Worm (Caenorhabditis elegans) whole organism, midembryonic: ENCODE measurements around the gene hmg-1.2.

Source experiments
- T22C8.4 ChIP-seq: fragments of 200-800 bp; sonication (Bioruptor generic); IDR thresholded peaks from 2 replicates; pipeline ENCODE4 v1.3.6; 2022; ENCODE audit warnings: missing genetic modification characterization, missing compliant biosample characterization
- cog-1 ChIP-seq: sonication (generic microtip); optimal IDR thresholded peaks from 2 replicates; lab custom pipeline; 2016; ENCODE audit warnings: missing genetic modification characterization, missing compliant biosample characterization
- flt-1 ChIP-seq: fragments of 200-800 bp; sonication (Bioruptor generic); IDR thresholded peaks from 2 replicates; pipeline ENCODE4 v1.3.6; 2022; ENCODE audit warnings: missing genetic modification characterization, missing compliant biosample characterization
- klf-2 ChIP-seq: fragments of 200-800 bp; sonication (Bioruptor generic); conservative IDR thresholded peaks from 2 replicates; pipeline ENCODE4 v1.3.6; 2022; ENCODE audit warnings: missing genetic modification reagents, missing genetic modification characterization, missing compliant biosample characterization
- med-1 ChIP-seq: sonication (generic microtip); optimal IDR thresholded peaks from 2 replicates; lab custom pipeline; 2017; ENCODE audit warnings: missing genetic modification characterization, mild to moderate bottlenecking, missing compliant biosample characterization, antibody characterized with exemption, missing genetic modification reagents; ENCODE audit not compliant: insufficient read depth
- ref-1 ChIP-seq: fragments of 200-800 bp; sonication (Bioruptor generic); conservative IDR thresholded peaks from 2 replicates; pipeline ENCODE4 v1.3.6; 2022; ENCODE audit warnings: missing genetic modification reagents, missing genetic modification characterization, missing compliant biosample characterization
- tab-1 ChIP-seq: fragments of 200-800 bp; sonication (Bioruptor generic); IDR thresholded peaks from 2 replicates; pipeline ENCODE4 v1.3.6; 2022; ENCODE audit warnings: missing genetic modification characterization, missing compliant biosample characterization
- ztf-29 ChIP-seq: fragments of 200-800 bp; sonication (Bioruptor generic); IDR thresholded peaks from 2 replicates; pipeline ENCODE4 v1.3.6; 2022; ENCODE audit warnings: missing genetic modification reagents, missing genetic modification characterization, missing compliant biosample characterization

- no peak for TF ChIP-seq ref-1 (GFP tag; lab: Robert Waterston, UW)
- TF ChIP-seq med-1 (GFP tag; lab: Kevin White, UChicago): no peak
- no peak for TF ChIP-seq T22C8.4 (GFP tag; lab: Robert Waterston, UW)
- TF ChIP-seq cog-1: no peak
- TF ChIP-seq tab-1: no peak
- no peak for TF ChIP-seq flt-1 (GFP tag; lab: Robert Waterston, UW)
- TF ChIP-seq klf-2 (GFP tag; lab: Robert Waterston, UW): no peak
- no peak for TF ChIP-seq ztf-29
Measured at ce11 chrIII:6258262-6258661, 21.9 kb upstream of the hmg-1.2 start, which contains the start of gene srg-1.
